Worm (Caenorhabditis elegans): ENCODE results near the gene W06F12.3.

DNA sequence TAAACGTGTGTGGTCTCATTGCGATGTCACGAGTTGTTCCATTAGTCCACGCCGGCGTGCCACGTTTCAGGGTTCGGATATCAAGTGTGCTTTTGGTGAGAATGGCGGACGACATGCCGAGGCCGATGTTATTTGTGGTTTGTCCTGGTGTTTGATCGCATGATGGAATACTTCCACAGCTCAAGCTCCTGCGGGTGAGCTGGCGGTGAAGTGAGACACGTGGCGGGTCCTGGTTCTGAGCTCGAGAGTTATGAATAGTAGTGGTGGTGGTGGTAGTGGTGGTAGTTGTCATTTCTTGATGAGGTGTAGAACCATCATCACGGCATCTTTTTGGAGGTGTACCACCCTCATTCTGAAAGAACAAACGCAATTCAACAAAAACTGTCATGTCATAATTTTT lies 35.2 kb downstream of the W06F12.3 start:
- TF ChIP-seq pqm-1 (tag; optimal IDR thresholded peaks at IDR 0.05) (no peak), unc-39 (tag; optimal IDR thresholded peaks at IDR 0.05) (no peak), lin-39 (tag; optimal IDR thresholded peaks at IDR 0.05) (no peak), egl-27 (tag; optimal IDR thresholded peaks at IDR 0.05) (no peak), eor-1 (tag; optimal IDR thresholded peaks at IDR 0.05) (no peak)

Measured in whole organism, L3 larva.